Fruit fly (Drosophila melanogaster) whole organism, wandering third instar larva: ENCODE measurements around the gene CenB1A.

Experiments
- Abd-B ChIP-seq: fragments of >200 bp; optimal IDR thresholded peaks from 2 replicates; lab custom pipeline; 2017; ENCODE audit warnings: missing biosample characterization, missing genetic modification characterization
- CG32264 ChIP-seq: fragments of 200-800 bp; sonication (Bioruptor generic); optimal IDR thresholded peaks from 2 replicates; lab custom pipeline; 2016; ENCODE audit warnings: missing biosample characterization, missing genetic modification characterization
- Hnf4 ChIP-seq: fragments of 200-800 bp; sonication (Bioruptor generic); optimal IDR thresholded peaks from 2 replicates; lab custom pipeline; 2016; ENCODE audit warnings: missing biosample characterization, mild to moderate bottlenecking, missing genetic modification characterization
- Jra ChIP-seq: sonication (Bioruptor generic); optimal IDR thresholded peaks from 2 replicates; lab custom pipeline; 2016; ENCODE audit warnings: missing biosample characterization, missing genetic modification characterization
- Mio ChIP-seq: sonication (Bioruptor generic); optimal IDR thresholded peaks from 2 replicates; lab custom pipeline; 2016; ENCODE audit warnings: missing biosample characterization, missing genetic modification characterization
- Myc ChIP-seq: fragments of >200 bp; optimal IDR thresholded peaks from 2 replicates; lab custom pipeline; 2017
- Rel ChIP-seq, 2 experiments: fragments of 200-800 bp; sonication (Bioruptor generic) in 1 of 2; optimal IDR thresholded peaks; 2 replicates in 1 of 2; 3 replicates in 1 of 2; lab custom pipeline; 2016 to 2019; ENCODE audit warnings: mild to moderate bottlenecking in 2 of 2, missing biosample characterization in 2 of 2, missing genetic modification characterization in 2 of 2, moderate library complexity in 1 of 2
- Sp1 ChIP-seq: fragments of 200-800 bp; sonication (Bioruptor generic); optimal IDR thresholded peaks from 3 replicates; lab custom pipeline; 2019; ENCODE audit warnings: missing biosample characterization, mild to moderate bottlenecking, missing genetic modification characterization, moderate library complexity
- Vsx2 ChIP-seq: fragments of 200-300, 225-300 bp; sonication (Bioruptor generic); optimal IDR thresholded peaks from 2 replicates; lab custom pipeline; 2018; ENCODE audit warnings: missing biosample characterization, missing genetic modification characterization; ENCODE audit not compliant: partially characterized antibody
- dmrt93B ChIP-seq: fragments of 200-800 bp; sonication (Bioruptor generic); optimal IDR thresholded peaks from 2 replicates; lab custom pipeline; 2018; ENCODE audit warnings: missing biosample characterization, mild to moderate bottlenecking, missing genetic modification characterization
- ey ChIP-seq: fragments of 200-800 bp; sonication (Bioruptor generic); optimal IDR thresholded peaks from 2 replicates; lab custom pipeline; 2016; ENCODE audit warnings: missing biosample characterization, missing genetic modification characterization
- lola ChIP-seq: fragments of >200 bp; optimal IDR thresholded peaks from 2 replicates; lab custom pipeline; 2017; ENCODE audit warnings: missing biosample characterization, missing genetic modification characterization
- psq ChIP-seq: fragments of 200-800 bp; sonication (Bioruptor generic); optimal IDR thresholded peaks from 3 replicates; lab custom pipeline; 2017; ENCODE audit warnings: missing biosample characterization, mild to moderate bottlenecking, missing genetic modification characterization, moderate library complexity
- usp ChIP-seq: fragments of >200 bp; optimal IDR thresholded peaks from 2 replicates; lab custom pipeline; 2017; ENCODE audit warnings: missing biosample characterization, missing genetic modification characterization

DNA sequence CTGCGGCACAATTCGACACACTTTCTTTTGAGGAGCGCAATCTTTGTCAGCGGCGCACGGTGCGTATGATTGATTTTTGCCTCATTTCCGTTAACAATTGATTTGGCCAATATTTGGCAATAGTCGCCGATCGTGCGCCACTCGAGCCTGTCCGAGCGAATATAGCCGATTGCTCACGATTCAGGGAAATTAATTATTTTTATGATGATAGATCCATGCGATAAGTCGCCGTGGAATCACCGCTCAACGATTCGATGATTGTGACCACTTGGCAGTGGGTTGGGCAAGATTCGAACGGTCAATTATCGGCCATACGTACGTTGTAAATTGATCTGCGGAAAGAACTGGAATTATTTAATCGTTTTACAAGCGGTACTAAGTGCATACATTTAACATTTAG lies 53.7 kb downstream of the CenB1A start:
- no peak for TF ChIP-seq Jra
- TF ChIP-seq dmrt93B, result no peak
- no peak for TF ChIP-seq Myc
- TF ChIP-seq Abd-B (GFP tag; lab: Kevin White, UChicago), result no peak
- TF ChIP-seq psq, result no peak
- no peak for TF ChIP-seq Mio
- TF ChIP-seq Sp1 (GFP tag; lab: Kevin White, UChicago), result no peak
- no peak for TF ChIP-seq usp
- peak; percentile 26 for TF ChIP-seq Vsx2
- TF ChIP-seq Hnf4, result no peak
- no peak for TF ChIP-seq ey (GFP tag; lab: Kevin White, UChicago)
- no peak for TF ChIP-seq lola
- no peak for TF ChIP-seq CG32264 (GFP tag; lab: Kevin White, UChicago)
- no peak for TF ChIP-seq Rel (GFP tag; optimal IDR thresholded peaks at IDR 0.05; lab: Kevin White, UChicago)
- TF ChIP-seq Rel (tag; optimal IDR thresholded peaks at IDR 0.05; lab: Kevin White, UChicago), result peak; percentile 81
